Fruit fly (Drosophila melanogaster): Measurements from ENCODE around the gene CG12883.

CG12883 gene

dm6 chr3R:27636010-27636584 lies 43.0 kb upstream of the CG12883 start, which contains the start of the genes CG5611 and Mtl (continued):
- TF ChIP-seq Scr (GFP tag; IDR thresholded peaks at IDR 0.05; ENCODE audit: partially characterized antibody), result peak; percentile 36; the same call in 1 of the 2 replicates
- TF ChIP-seq Sox102F (GFP tag; optimal IDR thresholded peaks at IDR 0.05), result peak; percentile 100
- TF ChIP-seq Hr78 (GFP tag; optimal IDR thresholded peaks at IDR 0.05), result peak in 1 of 2 experiments; percentile 94
- TF ChIP-seq CG9932 (GFP tag; IDR thresholded peaks at IDR 0.05), result peak; percentile 100
- peak; percentile 100 for TF ChIP-seq fd96Cb (tag; optimal IDR thresholded peaks at IDR 0.05)
- peak; percentile 99 for TF ChIP-seq sim (GFP tag; IDR thresholded peaks at IDR 0.05)
- peak; percentile 99 for TF ChIP-seq psq (GFP tag; optimal IDR thresholded peaks at IDR 0.05)
- no peak for TF ChIP-seq lov (optimal IDR thresholded peaks at IDR 0.05)
- peak; percentile 99 for TF ChIP-seq lov (GFP tag; IDR thresholded peaks at IDR 0.05)
- TF ChIP-seq CG10366 (GFP tag; IDR thresholded peaks at IDR 0.05), result peak; percentile 100
- TF ChIP-seq dimm (GFP tag; IDR thresholded peaks at IDR 0.05), result peak; percentile 99
- peak; percentile 100 for TF ChIP-seq CG6272 (GFP tag; IDR thresholded peaks at IDR 0.05)
- TF ChIP-seq knrl (GFP tag; IDR thresholded peaks at IDR 0.05; ENCODE audit: partially characterized antibody), result peak; percentile 44; the same call in 1 of the 3 replicates
- TF ChIP-seq CG6791 (GFP tag; IDR thresholded peaks at IDR 0.05; ENCODE audit: partially characterized antibody), result no peak
- TF ChIP-seq CG6175 (GFP tag; IDR thresholded peaks at IDR 0.05), result peak; percentile 100
- peak; percentile 99 for TF ChIP-seq CG6813 (GFP tag; optimal IDR thresholded peaks at IDR 0.05)
- peak; percentile 97 for TF ChIP-seq jumu (GFP tag; optimal IDR thresholded peaks at IDR 0.05)
- TF ChIP-seq Elba2 (GFP tag; optimal IDR thresholded peaks at IDR 0.05), result peak; percentile 98
- peak; percentile 96 for TF ChIP-seq CG9437 (GFP tag; optimal IDR thresholded peaks at IDR 0.05)
- peak; percentile 100 for TF ChIP-seq CG8924 (tag; optimal IDR thresholded peaks at IDR 0.05)
- peak; percentile 99 for TF ChIP-seq CG3281 (GFP tag; optimal IDR thresholded peaks at IDR 0.05)
- peak; percentile 98 for TF ChIP-seq aop (GFP tag; IDR thresholded peaks at IDR 0.05)
- peak; percentile 99 for TF ChIP-seq Camta (GFP tag; optimal IDR thresholded peaks at IDR 0.05)
- TF ChIP-seq CG12155 (GFP tag; optimal IDR thresholded peaks at IDR 0.05), result peak; percentile 99
- 0 out of 3 replicates have a peak, but pooled peaks have one; percentile 35 for TF ChIP-seq Doc3 (GFP tag; IDR thresholded peaks at IDR 0.05; ENCODE audit: partially characterized antibody)
- TF ChIP-seq CG3407 (GFP tag; optimal IDR thresholded peaks at IDR 0.05), result peak; percentile 99
- TF ChIP-seq CG43689 (GFP tag; IDR thresholded peaks at IDR 0.05), result peak; percentile 100
- peak; percentile 97 for TF ChIP-seq scrt (GFP tag; optimal IDR thresholded peaks at IDR 0.05)
- peak; percentile 100 for TF ChIP-seq rib (GFP tag; IDR thresholded peaks at IDR 0.05)
- peak; percentile 100 for TF ChIP-seq otp (GFP tag; IDR thresholded peaks at IDR 0.05)
- peak; percentile 99 for TF ChIP-seq CG7357 (GFP tag; IDR thresholded peaks at IDR 0.05)
- peak; percentile 80 for TF ChIP-seq Kr (GFP tag; optimal IDR thresholded peaks at IDR 0.05)
- peak; percentile 96 for TF ChIP-seq CHES-1-like (GFP tag; optimal IDR thresholded peaks at IDR 0.05)
- no peak for TF ChIP-seq Lpt (GFP tag; optimal IDR thresholded peaks at IDR 0.05)
- TF ChIP-seq dm (GFP tag; optimal IDR thresholded peaks at IDR 0.05), result peak; percentile 96
- TF ChIP-seq Blimp-1 (GFP tag; optimal IDR thresholded peaks at IDR 0.05), result peak; percentile 99
- peak; percentile 100 for TF ChIP-seq CG30403 (GFP tag; optimal IDR thresholded peaks at IDR 0.05)
- TF ChIP-seq stwl (tag; optimal IDR thresholded peaks at IDR 0.05), result peak; percentile 96
- peak; percentile 98 for TF ChIP-seq ac (GFP tag; optimal IDR thresholded peaks at IDR 0.05)
- TF ChIP-seq H15 (GFP tag; IDR thresholded peaks at IDR 0.05), result peak; percentile 100
- peak; percentile 99 for TF ChIP-seq run (tag; optimal IDR thresholded peaks at IDR 0.05)
- TF ChIP-seq Hsf (GFP tag; optimal IDR thresholded peaks at IDR 0.05), result peak; percentile 99
- TF ChIP-seq CG18764 (GFP tag; optimal IDR thresholded peaks at IDR 0.05), result peak; percentile 99
- TF ChIP-seq Dip2 (GFP tag; IDR thresholded peaks at IDR 0.05), result peak; percentile 83
- peak; percentile 100 for TF ChIP-seq Taf1 (GFP tag; IDR thresholded peaks at IDR 0.05)
- TF ChIP-seq CG15696 (tag; optimal IDR thresholded peaks at IDR 0.05), result peak; percentile 100
- peak; percentile 100 for TF ChIP-seq Awh (GFP tag; IDR thresholded peaks at IDR 0.05)
- TF ChIP-seq CG12391 (tag; optimal IDR thresholded peaks at IDR 0.05), result peak; percentile 100
- peak; percentile 99 for TF ChIP-seq MTF-1 (GFP tag; optimal IDR thresholded peaks at IDR 0.05; ENCODE audit: borderline replicate concordance)
- TF ChIP-seq CG6854 (GFP tag; optimal IDR thresholded peaks at IDR 0.05), result peak; percentile 99

Data from whole organism, embryonic.